Fruit fly (Drosophila melanogaster) whole organism, embryonic: ENCODE results near the gene CG15412.

Experiments
- Atf3 ChIP-seq: fragments of 200-800 bp; sonication (Bioruptor generic); optimal IDR thresholded peaks from 3 replicates; lab custom pipeline; 2016; ENCODE audit warnings: missing biosample characterization, missing genetic modification characterization
- B-H2 ChIP-seq: fragments of 200-800 bp; sonication (Bioruptor generic); optimal IDR thresholded peaks from 2 replicates; lab custom pipeline; 2018; ENCODE audit warnings: missing biosample characterization, mild to moderate bottlenecking, missing genetic modification characterization
- BEAF-32 ChIP-seq: fragments of 200-800 bp; sonication (Bioruptor generic); optimal IDR thresholded peaks from 3 replicates; lab custom pipeline; 2017; ENCODE audit warnings: missing biosample characterization, missing genetic modification characterization, mild to moderate bottlenecking, moderate library complexity, missing genetic modification reagents
- CG11504 ChIP-seq: fragments of 200-800 bp; sonication (Bioruptor generic); optimal IDR thresholded peaks from 3 replicates; lab custom pipeline; 2019; ENCODE audit warnings: missing biosample characterization, mild to moderate bottlenecking, missing genetic modification characterization, moderate library complexity
- CG12104 ChIP-seq: fragments of 200-800 bp; sonication (Bioruptor generic); optimal IDR thresholded peaks from 3 replicates; lab custom pipeline; 2016; ENCODE audit warnings: missing biosample characterization, missing genetic modification characterization
- CG12942 ChIP-seq: fragments of 200-800 bp; sonication (Bioruptor generic); optimal IDR thresholded peaks from 3 replicates; lab custom pipeline; 2016; ENCODE audit warnings: missing biosample characterization, missing genetic modification characterization
- CG13296 ChIP-seq: fragments of 200-800 bp; sonication (Bioruptor generic); optimal IDR thresholded peaks from 3 replicates; lab custom pipeline; 2018; ENCODE audit warnings: missing biosample characterization, mild to moderate bottlenecking, missing genetic modification characterization
- CG14050 ChIP-seq: fragments of 200-800 bp; sonication (Bioruptor generic); IDR thresholded peaks from 3 replicates; pipeline ENCODE4 v1.3.6; 2022; ENCODE audit warnings: missing biosample characterization, missing genetic modification characterization
- CG15269 ChIP-seq: fragments of 200-800 bp; sonication (Bioruptor generic); optimal IDR thresholded peaks from 2 replicates; lab custom pipeline; 2018; ENCODE audit warnings: missing biosample characterization, mild to moderate bottlenecking, missing genetic modification characterization, moderate library complexity
- CG16813 ChIP-seq: fragments of 200-800 bp; sonication (Bioruptor generic); IDR thresholded peaks from 3 replicates; pipeline ENCODE4 v1.3.6; 2022; ENCODE audit warnings: missing biosample characterization, missing genetic modification characterization; ENCODE audit not compliant: partially characterized antibody
- CG18619 ChIP-seq: fragments of 200-800 bp; sonication (Bioruptor generic); optimal IDR thresholded peaks from 3 replicates; lab custom pipeline; 2017; ENCODE audit warnings: missing biosample characterization, mild to moderate bottlenecking, missing genetic modification characterization
- CG2712 ChIP-seq: fragments of 200-800 bp; optimal IDR thresholded peaks from 3 replicates; lab custom pipeline; 2019; ENCODE audit warnings: missing biosample characterization, mild to moderate bottlenecking, missing genetic modification characterization, moderate library complexity
- CG30020 ChIP-seq: fragments of 200-800 bp; optimal IDR thresholded peaks from 2 replicates; lab custom pipeline; 2019; ENCODE audit warnings: missing biosample characterization, mild to moderate bottlenecking, missing genetic modification characterization, moderate library complexity
- CG31441 ChIP-seq: fragments of 200-800 bp; sonication (Bioruptor generic); IDR thresholded peaks from 2 replicates; pipeline ENCODE4 v1.3.6; 2022; ENCODE audit warnings: missing biosample characterization, missing genetic modification characterization
- CG32767 ChIP-seq: fragments of 200-800 bp; sonication (Bioruptor generic); IDR thresholded peaks from 2 replicates; pipeline ENCODE4 v1.3.6; 2022; ENCODE audit warnings: missing biosample characterization, missing genetic modification characterization
- CG3847 ChIP-seq: fragments of 200-800 bp; sonication (Bioruptor generic); IDR thresholded peaks from 2 replicates; pipeline ENCODE4 v1.3.6; 2022; ENCODE audit warnings: missing biosample characterization, missing genetic modification characterization
- CG4424 ChIP-seq: fragments of 200-800 bp; sonication (Bioruptor generic); optimal IDR thresholded peaks from 3 replicates; lab custom pipeline; 2016; ENCODE audit warnings: missing biosample characterization, missing genetic modification characterization
- CG4707 ChIP-seq: fragments of 200-800 bp; sonication (Bioruptor generic); optimal IDR thresholded peaks from 2 replicates; lab custom pipeline; 2018; ENCODE audit warnings: missing biosample characterization, mild to moderate bottlenecking, missing genetic modification characterization, moderate library complexity
- CG6791 ChIP-seq: fragments of 200-800 bp; sonication (Bioruptor generic); IDR thresholded peaks from 3 replicates; pipeline ENCODE4 v1.3.6; 2022; ENCODE audit warnings: missing biosample characterization, missing genetic modification characterization; ENCODE audit not compliant: partially characterized antibody
- CG7963 ChIP-seq: fragments of 200-800 bp; sonication (Bioruptor generic); IDR thresholded peaks from 3 replicates; pipeline ENCODE4 v1.3.6; 2022; ENCODE audit warnings: missing biosample characterization, missing genetic modification characterization; ENCODE audit not compliant: partially characterized antibody
- CG8089 ChIP-seq: fragments of 200-800 bp; sonication (Bioruptor generic); optimal IDR thresholded peaks from 3 replicates; lab custom pipeline; 2016; ENCODE audit warnings: missing biosample characterization, missing genetic modification characterization
- CG8290 ChIP-seq, 3 experiments: fragments of 200-800 bp; sonication (Bioruptor generic); optimal IDR thresholded peaks; 2 replicates each; lab custom pipeline; 2016 to 2019; ENCODE audit warnings: missing biosample characterization in 3 of 3, missing genetic modification characterization in 3 of 3, mild to moderate bottlenecking in 2 of 3, moderate library complexity in 1 of 3
- CG8478 ChIP-seq: fragments of >200 bp; optimal IDR thresholded peaks from 2 replicates; lab custom pipeline; 2018
- CrebB ChIP-seq: fragments of 200-800 bp; sonication (Bioruptor generic); optimal IDR thresholded peaks from 3 replicates; lab custom pipeline; 2018; ENCODE audit warnings: missing biosample characterization, mild to moderate bottlenecking, missing genetic modification characterization
- Drgx ChIP-seq: fragments of 200-800 bp; sonication (Bioruptor generic); IDR thresholded peaks from 2 replicates; pipeline ENCODE4 v1.3.6; 2022; ENCODE audit warnings: missing biosample characterization, missing genetic modification characterization
- E2f2 ChIP-seq: fragments of 200-800 bp; sonication (Bioruptor generic); IDR thresholded peaks from 2 replicates; pipeline ENCODE4 v1.3.6; 2022; ENCODE audit warnings: missing biosample characterization, missing genetic modification characterization
- Ets65A ChIP-seq: fragments of 200-800 bp; sonication (Bioruptor generic); peaks from one replicate; lab custom pipeline; 2016; ENCODE audit warnings: missing biosample characterization, missing genetic modification characterization
- Fer3 ChIP-seq: fragments of 200-800 bp; sonication (Bioruptor generic); optimal IDR thresholded peaks from 2 replicates; lab custom pipeline; 2018; ENCODE audit warnings: missing biosample characterization, mild to moderate bottlenecking, missing genetic modification characterization, moderate library complexity
- Hey ChIP-seq: fragments of 200-800 bp; sonication (Bioruptor generic); optimal IDR thresholded peaks from 3 replicates; lab custom pipeline; 2018; ENCODE audit warnings: missing biosample characterization, mild to moderate bottlenecking, missing genetic modification characterization
- Hr78 ChIP-seq, 2 experiments: fragments of 200-800 bp in 1 of 2; fragments of >200 bp in 1 of 2; sonication (Bioruptor generic) in 1 of 2; optimal IDR thresholded peaks; 2 replicates each; lab custom pipeline; 2017 to 2019; ENCODE audit warnings: missing biosample characterization in 2 of 2, missing genetic modification characterization in 2 of 2, mild to moderate bottlenecking in 1 of 2, moderate library complexity in 1 of 2
- Poxn ChIP-seq: fragments of 200-800 bp; sonication (Bioruptor generic); IDR thresholded peaks from 2 replicates; pipeline ENCODE4 v1.3.6; 2022; ENCODE audit warnings: missing biosample characterization, missing genetic modification characterization
- Stat92E ChIP-seq, 3 experiments: fragments of >200 bp in 2 of 3; fragments of 200-800 bp in 1 of 3; sonication (Bioruptor generic) in 1 of 3; optimal IDR thresholded peaks; 2 replicates each; lab custom pipeline; 2017 to 2019; ENCODE audit warnings: missing biosample characterization in 3 of 3, missing genetic modification characterization in 3 of 3, mild to moderate bottlenecking in 1 of 3, moderate library complexity in 1 of 3
- TFAM ChIP-seq: fragments of 200-800 bp; sonication (Bioruptor generic); optimal IDR thresholded peaks from 2 replicates; lab custom pipeline; 2017; ENCODE audit warnings: missing biosample characterization, missing genetic modification characterization, inconsistent platforms
- ac ChIP-seq: fragments of 200-800 bp; sonication (Bioruptor generic); optimal IDR thresholded peaks from 3 replicates; lab custom pipeline; 2017; ENCODE audit warnings: missing biosample characterization, mild to moderate bottlenecking, missing genetic modification characterization
- bcd ChIP-seq: fragments of 200-800 bp; sonication (Bioruptor generic); optimal IDR thresholded peaks from 2 replicates; lab custom pipeline; 2017; ENCODE audit warnings: missing biosample characterization, mild to moderate bottlenecking, missing genetic modification characterization
- caup ChIP-seq: fragments of 200-800 bp; sonication (Bioruptor generic); optimal IDR thresholded peaks from 3 replicates; lab custom pipeline; 2017; ENCODE audit warnings: missing biosample characterization, mild to moderate bottlenecking, missing genetic modification characterization, moderate library complexity; ENCODE audit not compliant: severe bottlenecking
- da ChIP-seq: fragments of 200-800 bp; sonication (Bioruptor generic); optimal IDR thresholded peaks from 2 replicates; lab custom pipeline; 2016; ENCODE audit warnings: missing biosample characterization, missing genetic modification characterization
- gro ChIP-seq: fragments of 200-800 bp; sonication (Bioruptor generic); optimal IDR thresholded peaks from 2 replicates; lab custom pipeline; 2016; ENCODE audit warnings: missing biosample characterization, missing genetic modification characterization
- h ChIP-seq: fragments of >200 bp; optimal IDR thresholded peaks from 2 replicates; lab custom pipeline; 2017
- inv ChIP-seq: fragments of 200-800 bp; sonication (Bioruptor generic); IDR thresholded peaks from 2 replicates; pipeline ENCODE4 v1.3.6; 2022; ENCODE audit warnings: missing biosample characterization, missing genetic modification characterization; ENCODE audit not compliant: partially characterized antibody
- kah ChIP-seq: fragments of 200-800 bp; sonication (Bioruptor generic); optimal IDR thresholded peaks from 2 replicates; lab custom pipeline; 2018; ENCODE audit warnings: missing biosample characterization, mild to moderate bottlenecking, missing genetic modification characterization
- lov ChIP-seq, 2 experiments: fragments of 200-800 bp in 1 of 2; fragments of >200 bp in 1 of 2; sonication (Bioruptor generic) in 1 of 2; IDR thresholded peaks in 1 of 2; optimal IDR thresholded peaks in 1 of 2; 2 replicates in 1 of 2; 3 replicates in 1 of 2; pipeline versions ENCODE4 v1.3.6 to Lab custom; 2017 to 2022; ENCODE audit warnings: missing biosample characterization in 1 of 2, missing genetic modification characterization in 1 of 2
- p53 ChIP-seq: fragments of 200-800 bp; sonication (Bioruptor generic); optimal IDR thresholded peaks from 2 replicates; lab custom pipeline; 2016; ENCODE audit warnings: missing biosample characterization, missing genetic modification characterization
- peb ChIP-seq: fragments of 200-800 bp; sonication (Bioruptor generic); IDR thresholded peaks from 2 replicates; pipeline ENCODE4 v1.3.6; 2022; ENCODE audit warnings: missing biosample characterization, missing genetic modification characterization
- phol ChIP-seq: fragments of 200-800 bp; sonication (Bioruptor generic); optimal IDR thresholded peaks from 3 replicates; lab custom pipeline; 2018; ENCODE audit warnings: missing biosample characterization, mild to moderate bottlenecking, missing genetic modification characterization, moderate library complexity
- row ChIP-seq: fragments of 200-800 bp; sonication (Bioruptor generic); IDR thresholded peaks from 3 replicates; pipeline ENCODE4 v1.3.6; 2022; ENCODE audit warnings: missing biosample characterization, missing genetic modification characterization
- tup ChIP-seq: fragments of 200-800 bp; sonication (Bioruptor generic); optimal IDR thresholded peaks from 2 replicates; lab custom pipeline; 2016; ENCODE audit warnings: missing biosample characterization, mild to moderate bottlenecking, missing genetic modification characterization, moderate library complexity
- zf30C ChIP-seq: fragments of 200-800 bp; sonication (Bioruptor generic); optimal IDR thresholded peaks from 3 replicates; lab custom pipeline; 2018; ENCODE audit warnings: missing biosample characterization, mild to moderate bottlenecking, missing genetic modification characterization
- zfh2 ChIP-seq: fragments of 200-800 bp; sonication (Bioruptor generic); optimal IDR thresholded peaks from 2 replicates; lab custom pipeline; 2016; ENCODE audit warnings: missing biosample characterization, missing genetic modification characterization

The CG15412 gene

DNA sequence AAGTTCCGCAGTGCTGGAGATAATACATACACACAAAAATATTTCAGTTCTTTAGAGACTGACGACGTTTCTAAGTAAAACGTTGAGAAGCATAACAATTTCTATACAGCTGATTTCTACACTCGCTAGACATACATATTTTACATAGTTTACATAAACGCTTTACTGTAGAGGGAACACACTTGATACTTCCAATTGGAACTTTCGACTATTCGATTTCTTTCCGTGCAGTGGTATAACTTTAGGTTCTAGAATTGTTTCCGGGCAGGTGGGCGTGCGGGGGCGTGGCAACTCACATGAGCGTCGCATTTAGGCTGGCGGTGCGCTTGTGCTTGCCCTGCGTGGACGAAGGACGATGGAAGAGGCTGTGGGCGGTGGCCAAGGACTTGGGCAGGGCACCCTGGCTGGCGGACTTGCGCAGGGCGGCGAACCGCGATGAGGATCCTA is 3.0 kb downstream of the CG15412 start (continued):
- TF ChIP-seq CG18619 (GFP tag; lab: Kevin White, UChicago) (no peak), CG7963 (GFP tag; lab: Robert Waterston, UW) (peak; percentile 42; the same call in 1 of the 3 replicates), E2f2 (GFP tag; lab: Robert Waterston, UW) (peak; percentile 10; the same call in 1 of the 2 replicates), CG3847 (GFP tag; lab: Robert Waterston, UW) (no peak), Hey (tag; lab: Kevin White, UChicago) (no peak), Hr78 (GFP tag; optimal IDR thresholded peaks at IDR 0.05; lab: Kevin White, UChicago) (no peak), CG8089 (peak; percentile 10), TFAM (GFP tag; lab: Kevin White, UChicago) (no peak), Ets65A (peak; percentile 91), CG6791 (GFP tag; lab: Robert Waterston, UW) (0 out of 3 replicates have a peak, but pooled peaks have one; percentile 19), Drgx (GFP tag; lab: Robert Waterston, UW) (0 out of 2 replicates have a peak, but pooled peaks have one; percentile 10), CG8478 (lab: Kevin White, UChicago) (no peak), CG2712 (tag; lab: Kevin White, UChicago) (peak; percentile 21), peb (GFP tag; lab: Robert Waterston, UW) (no peak), CG30020 (tag; lab: Kevin White, UChicago) (no peak), Stat92E (GFP tag; optimal IDR thresholded peaks at IDR 0.05; lab: Kevin White, UChicago) (no peak), CG4424 (no peak), caup (peak; percentile 9), gro (GFP tag; lab: Kevin White, UChicago) (no peak), CG32767 (no peak), zf30C (GFP tag; lab: Kevin White, UChicago) (peak; percentile 72), CG31441 (GFP tag; lab: Robert Waterston, UW) (no peak), lov (optimal IDR thresholded peaks at IDR 0.05; lab: Kevin White, UChicago) (no peak), lov (GFP tag; IDR thresholded peaks at IDR 0.05; lab: Robert Waterston, UW) (0 out of 3 replicates have a peak, but pooled peaks have one; percentile 5), phol (tag; lab: Kevin White, UChicago) (peak; percentile 15), B-H2 (GFP tag; lab: Kevin White, UChicago) (no peak), CG4707 (GFP tag; lab: Kevin White, UChicago) (no peak), CG8290 (GFP tag; optimal IDR thresholded peaks at IDR 0.05; lab: Kevin White, UChicago) (no peak), CG8290 (tag; optimal IDR thresholded peaks at IDR 0.05; lab: Kevin White, UChicago) (peak in 1 of 2 experiments; percentile 35), kah (GFP tag; lab: Kevin White, UChicago) (no peak), CG13296 (GFP tag; lab: Kevin White, UChicago) (peak; percentile 3), tup (GFP tag; lab: Kevin White, UChicago) (no peak), CG16813 (GFP tag; lab: Robert Waterston, UW) (peak; percentile 47), inv (GFP tag; lab: Robert Waterston, UW) (0 out of 2 replicates have a peak, but pooled peaks have one; percentile 23), bcd (no peak), ac (no peak), row (GFP tag; lab: Robert Waterston, UW) (peak; percentile 40; the same call in 2 of the 3 replicates), CG12104 (peak; percentile 2), zfh2 (no peak), BEAF-32 (GFP tag; lab: Kevin White, UChicago) (no peak), da (no peak), CG14050 (GFP tag; lab: Robert Waterston, UW) (no peak), p53 (no peak), h (no peak), Poxn (GFP tag; lab: Robert Waterston, UW) (no peak), CG11504 (peak; percentile 37), Fer3 (no peak), CG12942 (GFP tag; lab: Kevin White, UChicago) (no peak), CG15269 (tag; lab: Kevin White, UChicago) (peak; percentile 25), CrebB (tag; lab: Kevin White, UChicago) (no peak), Atf3 (GFP tag; lab: Kevin White, UChicago) (no peak)
